Fruit fly (Drosophila melanogaster) whole organism, embryonic: Measurements from ENCODE around the gene CG7627.

Experiments
- CG10979 ChIP-seq: fragments of 200-800 bp; sonication (Bioruptor generic); optimal IDR thresholded peaks from 2 replicates; lab custom pipeline; 2018; ENCODE audit warnings: missing biosample characterization, mild to moderate bottlenecking, missing genetic modification characterization, moderate library complexity
- CG11247 ChIP-seq: fragments of 200-800 bp; sonication (Bioruptor generic); IDR thresholded peaks from 2 replicates; pipeline ENCODE4 v1.3.6; 2022; ENCODE audit warnings: missing biosample characterization, missing genetic modification characterization
- CG11456 ChIP-seq: fragments of 200-800 bp; sonication (Bioruptor generic); IDR thresholded peaks from 3 replicates; pipeline ENCODE4 v1.3.6; 2022; ENCODE audit warnings: missing biosample characterization, missing genetic modification characterization
- CG11696 ChIP-seq: fragments of 200-800 bp; sonication (Bioruptor generic); IDR thresholded peaks from 2 replicates; pipeline ENCODE4 v1.3.6; 2022; ENCODE audit warnings: missing biosample characterization, missing genetic modification characterization
- CG12219 ChIP-seq: fragments of 200-800 bp; sonication (Bioruptor generic); optimal IDR thresholded peaks from 3 replicates; lab custom pipeline; 2018; ENCODE audit warnings: missing biosample characterization, mild to moderate bottlenecking, missing genetic modification characterization
- CG14014 ChIP-seq: fragments of 200-800 bp; sonication (Bioruptor generic); IDR thresholded peaks from 2 replicates; pipeline ENCODE4 v1.3.6; 2022; ENCODE audit warnings: missing biosample characterization, missing genetic modification characterization
- CG15479 ChIP-seq: fragments of 200-800 bp; sonication (Bioruptor generic); optimal IDR thresholded peaks from 3 replicates; lab custom pipeline; 2019; ENCODE audit warnings: missing biosample characterization, mild to moderate bottlenecking, missing genetic modification characterization, moderate library complexity
- CG1603 ChIP-seq: fragments of 200-800 bp; sonication (Bioruptor generic); optimal IDR thresholded peaks from 2 replicates; lab custom pipeline; 2019; ENCODE audit warnings: missing biosample characterization, mild to moderate bottlenecking, missing genetic modification characterization, moderate library complexity
- CG17385 ChIP-seq: fragments of 200-800 bp; sonication (Bioruptor generic); optimal IDR thresholded peaks from 3 replicates; lab custom pipeline; 2018; ENCODE audit warnings: missing biosample characterization, mild to moderate bottlenecking, missing genetic modification characterization
- CG1792 ChIP-seq: fragments of 200-800 bp; sonication (Bioruptor generic); optimal IDR thresholded peaks from 2 replicates; lab custom pipeline; 2016; ENCODE audit warnings: missing biosample characterization, missing genetic modification characterization
- CG1832 ChIP-seq: fragments of 200-800 bp; sonication (Bioruptor generic); optimal IDR thresholded peaks from 2 replicates; lab custom pipeline; 2017; ENCODE audit warnings: missing biosample characterization, mild to moderate bottlenecking, missing genetic modification characterization, inconsistent platforms
- CG18476 ChIP-seq: fragments of 200-800 bp; sonication (Bioruptor generic); optimal IDR thresholded peaks from 2 replicates; lab custom pipeline; 2016; ENCODE audit warnings: missing biosample characterization, mild to moderate bottlenecking, missing genetic modification characterization
- CG18619 ChIP-seq: fragments of 200-800 bp; sonication (Bioruptor generic); optimal IDR thresholded peaks from 3 replicates; lab custom pipeline; 2017; ENCODE audit warnings: missing biosample characterization, mild to moderate bottlenecking, missing genetic modification characterization
- CG2712 ChIP-seq: fragments of 200-800 bp; optimal IDR thresholded peaks from 3 replicates; lab custom pipeline; 2019; ENCODE audit warnings: missing biosample characterization, mild to moderate bottlenecking, missing genetic modification characterization, moderate library complexity
- CG3281 ChIP-seq: fragments of 200-800 bp; sonication (Bioruptor generic); optimal IDR thresholded peaks from 3 replicates; lab custom pipeline; 2017; ENCODE audit warnings: missing biosample characterization, mild to moderate bottlenecking, missing genetic modification characterization
- CG3407 ChIP-seq: fragments of 200-800 bp; sonication (Bioruptor generic); optimal IDR thresholded peaks from 2 replicates; lab custom pipeline; 2018; ENCODE audit warnings: missing biosample characterization, mild to moderate bottlenecking, missing genetic modification characterization
- CG42726 ChIP-seq: fragments of 200-800 bp; sonication (Bioruptor generic); IDR thresholded peaks from 2 replicates; pipeline ENCODE4 v1.3.6; 2022; ENCODE audit warnings: missing biosample characterization, missing genetic modification characterization; ENCODE audit not compliant: partially characterized antibody
- CG4328 ChIP-seq: fragments of 200-800 bp; sonication (Bioruptor generic); optimal IDR thresholded peaks from 3 replicates; lab custom pipeline; 2017; ENCODE audit warnings: missing biosample characterization, missing genetic modification reagents, missing genetic modification characterization
- CG43689 ChIP-seq: fragments of 200-800 bp; sonication (Bioruptor generic); IDR thresholded peaks from 2 replicates; pipeline ENCODE4 v1.3.6; 2022; ENCODE audit warnings: missing biosample characterization, missing genetic modification characterization
- CG4820 ChIP-seq: fragments of 200-800 bp; sonication (Bioruptor generic); optimal IDR thresholded peaks from 3 replicates; lab custom pipeline; 2016; ENCODE audit warnings: missing biosample characterization, missing genetic modification characterization
- CG6765 ChIP-seq: fragments of 200-800 bp; sonication (Bioruptor generic); optimal IDR thresholded peaks from 3 replicates; lab custom pipeline; 2017; ENCODE audit warnings: missing biosample characterization, mild to moderate bottlenecking, missing genetic modification characterization
- CG7786 ChIP-seq: fragments of 200-800 bp; sonication (Bioruptor generic); optimal IDR thresholded peaks from 2 replicates; lab custom pipeline; 2016; ENCODE audit warnings: missing biosample characterization, missing genetic modification characterization
- CG7839 ChIP-seq: fragments of 200-800 bp; sonication (Bioruptor generic); optimal IDR thresholded peaks from 3 replicates; lab custom pipeline; 2018; ENCODE audit warnings: missing biosample characterization, mild to moderate bottlenecking, missing genetic modification characterization, moderate library complexity
- CG8089 ChIP-seq: fragments of 200-800 bp; sonication (Bioruptor generic); optimal IDR thresholded peaks from 3 replicates; lab custom pipeline; 2016; ENCODE audit warnings: missing biosample characterization, missing genetic modification characterization
- CG8281 ChIP-seq: fragments of 200-800 bp; sonication (Bioruptor generic); optimal IDR thresholded peaks from 2 replicates; lab custom pipeline; 2018; ENCODE audit warnings: missing biosample characterization, mild to moderate bottlenecking, missing genetic modification characterization, moderate library complexity
- CG9437 ChIP-seq: fragments of 200-800 bp; sonication (Bioruptor generic); optimal IDR thresholded peaks from 2 replicates; lab custom pipeline; 2018; ENCODE audit warnings: missing biosample characterization, mild to moderate bottlenecking, missing genetic modification characterization
- E2f1 ChIP-seq: fragments of 200-800 bp; sonication (Bioruptor generic); IDR thresholded peaks from 2 replicates; pipeline ENCODE4 v1.3.6; 2022; ENCODE audit warnings: missing biosample characterization, missing genetic modification characterization
- H2.0 ChIP-seq: fragments of 200-800 bp; sonication (Bioruptor generic); IDR thresholded peaks from 2 replicates; pipeline ENCODE4 v1.3.6; 2022; ENCODE audit warnings: missing biosample characterization, missing genetic modification characterization
- HLH4C ChIP-seq: fragments of 200-800 bp; sonication (Bioruptor generic); IDR thresholded peaks from 3 replicates; pipeline ENCODE4 v1.3.6; 2022; ENCODE audit warnings: missing biosample characterization, missing genetic modification characterization; ENCODE audit not compliant: partially characterized antibody
- Hr51 ChIP-seq, 2 experiments: fragments of 200-800 bp; sonication (Bioruptor generic); optimal IDR thresholded peaks; 2 replicates in 1 of 2; 3 replicates in 1 of 2; lab custom pipeline; 2016 to 2018; ENCODE audit warnings: missing biosample characterization in 2 of 2, missing genetic modification characterization in 2 of 2, mild to moderate bottlenecking in 1 of 2, moderate library complexity in 1 of 2
- Nf-YA ChIP-seq: fragments of 200-800 bp; sonication (Bioruptor generic); IDR thresholded peaks from 2 replicates; pipeline ENCODE4 v1.3.6; 2022; ENCODE audit warnings: missing biosample characterization, missing genetic modification characterization
- Nf-YB ChIP-seq: fragments of 200-800 bp; sonication (Bioruptor generic); optimal IDR thresholded peaks from 3 replicates; lab custom pipeline; 2019; ENCODE audit warnings: missing biosample characterization, mild to moderate bottlenecking, missing genetic modification characterization, moderate library complexity
- Rfx ChIP-seq: fragments of 200-800 bp; sonication (Bioruptor generic); IDR thresholded peaks from 2 replicates; pipeline ENCODE4 v1.3.6; 2022; ENCODE audit warnings: missing biosample characterization, missing genetic modification characterization
- Scr ChIP-seq: fragments of 200-800 bp; sonication (Bioruptor generic); IDR thresholded peaks from 2 replicates; pipeline ENCODE4 v1.3.6; 2022; ENCODE audit warnings: missing biosample characterization, missing genetic modification characterization; ENCODE audit not compliant: partially characterized antibody
- ara ChIP-seq: fragments of 200-800 bp; sonication (Bioruptor generic); IDR thresholded peaks from 2 replicates; pipeline ENCODE4 v1.3.6; 2022; ENCODE audit warnings: missing biosample characterization, missing genetic modification characterization
- crp ChIP-seq, 2 experiments: fragments of 200-800 bp; sonication (Bioruptor generic); optimal IDR thresholded peaks; 2 replicates in 1 of 2; 3 replicates in 1 of 2; lab custom pipeline; 2017; ENCODE audit warnings: missing biosample characterization in 2 of 2, missing genetic modification characterization in 2 of 2, mild to moderate bottlenecking in 1 of 2, moderate library complexity in 1 of 2
- cwo ChIP-seq: fragments of 200-800 bp; sonication (Bioruptor generic); optimal IDR thresholded peaks from 3 replicates; lab custom pipeline; 2017; ENCODE audit warnings: missing biosample characterization, missing genetic modification characterization, mild to moderate bottlenecking, moderate library complexity, missing genetic modification reagents
- eyg ChIP-seq: fragments of 200-800 bp; sonication (Bioruptor generic); optimal IDR thresholded peaks from 3 replicates; lab custom pipeline; 2016; ENCODE audit warnings: missing biosample characterization, missing genetic modification characterization
- ftz-f1 ChIP-seq: fragments of 200-800 bp; sonication (Bioruptor generic); optimal IDR thresholded peaks from 2 replicates; lab custom pipeline; 2016; ENCODE audit warnings: missing biosample characterization, missing genetic modification characterization
- gem ChIP-seq: fragments of 200-800 bp; sonication (Bioruptor generic); optimal IDR thresholded peaks from 2 replicates; lab custom pipeline; 2019; ENCODE audit warnings: missing biosample characterization, mild to moderate bottlenecking, missing genetic modification characterization, moderate library complexity
- her ChIP-seq: fragments of 200-800 bp; sonication (Bioruptor generic); optimal IDR thresholded peaks from 2 replicates; lab custom pipeline; 2016; ENCODE audit warnings: missing biosample characterization, missing genetic modification characterization
- mld ChIP-seq: fragments of 200-800 bp; sonication (Bioruptor generic); IDR thresholded peaks from 3 replicates; pipeline ENCODE4 v1.3.6; 2022; ENCODE audit warnings: missing biosample characterization, missing genetic modification characterization; ENCODE audit not compliant: partially characterized antibody
- pan ChIP-seq, 4 experiments: fragments of >200 bp in 3 of 4; fragments of 200-800 bp in 1 of 4; sonication (Bioruptor generic) in 1 of 4; optimal IDR thresholded peaks in 3 of 4; IDR thresholded peaks in 1 of 4; 2 replicates each; pipeline versions ENCODE4 v1.3.6 to Lab custom; 2017 to 2022; ENCODE audit warnings: missing biosample characterization in 2 of 4, missing genetic modification characterization in 2 of 4, mixed read lengths in 1 of 4
- row ChIP-seq: fragments of 200-800 bp; sonication (Bioruptor generic); IDR thresholded peaks from 3 replicates; pipeline ENCODE4 v1.3.6; 2022; ENCODE audit warnings: missing biosample characterization, missing genetic modification characterization
- sqz ChIP-seq: fragments of 200-800 bp; sonication (Bioruptor generic); optimal IDR thresholded peaks from 3 replicates; lab custom pipeline; 2018; ENCODE audit warnings: missing biosample characterization, mild to moderate bottlenecking, missing genetic modification characterization
- zen ChIP-seq: fragments of 200-800 bp; sonication (Bioruptor generic); optimal IDR thresholded peaks from 3 replicates; lab custom pipeline; 2018; ENCODE audit warnings: missing biosample characterization, mild to moderate bottlenecking, missing genetic modification characterization, moderate library complexity

Gene CG7627

dm6 chr2L:8403286-8404270, 41.3 kb upstream of the CG7627 start, which contains the start of gene emb (continued):
- TF ChIP-seq CG7786 (GFP tag; lab: Kevin White, UChicago) (peak; percentile 50), CG3407 (GFP tag; lab: Kevin White, UChicago) (no peak), ara (GFP tag; lab: Robert Waterston, UW) (peak; percentile 42; the same call in 1 of the 2 replicates), CG3281 (GFP tag; lab: Kevin White, UChicago) (peak; percentile 73), CG43689 (GFP tag; lab: Robert Waterston, UW) (no peak), Hr51 (GFP tag; optimal IDR thresholded peaks at IDR 0.05; lab: Kevin White, UChicago) (peak in 1 of 2 experiments; percentile 15), Rfx (GFP tag; lab: Robert Waterston, UW) (peak; percentile 69), CG8281 (tag; lab: Kevin White, UChicago) (no peak), CG11247 (peak; percentile 37; the same call in 1 of the 2 replicates), H2.0 (0 out of 2 replicates have a peak, but pooled peaks have one; percentile 22), her (GFP tag; lab: Kevin White, UChicago) (peak; percentile 38), CG10979 (tag; lab: Kevin White, UChicago) (peak; percentile 11), CG42726 (GFP tag; lab: Robert Waterston, UW) (peak; percentile 88), CG4820 (peak; percentile 48), Scr (GFP tag; lab: Robert Waterston, UW) (peak; percentile 94), CG6765 (no peak), CG2712 (tag; lab: Kevin White, UChicago) (peak; percentile 68), CG4328 (GFP tag; lab: Kevin White, UChicago) (peak; percentile 40), CG1832 (GFP tag; lab: Kevin White, UChicago) (no peak), CG7839 (tag; lab: Kevin White, UChicago) (no peak), CG11456 (GFP tag; lab: Robert Waterston, UW) (peak; percentile 26; the same call in 2 of the 3 replicates), CG18619 (peak; percentile 15), CG1603 (tag; lab: Kevin White, UChicago) (peak; percentile 85), pan (optimal IDR thresholded peaks at IDR 0.05; lab: Kevin White, UChicago) (no peak), pan (GFP tag; optimal IDR thresholded peaks at IDR 0.05 in 1 of 2, IDR thresholded peaks at IDR 0.05 in 1 of 2) (peak in 1 of 2 experiments; percentile 42), CG12219 (GFP tag; lab: Kevin White, UChicago) (peak; percentile 0), eyg (GFP tag; lab: Kevin White, UChicago) (peak; percentile 29), Nf-YA (no peak), CG1792 (GFP tag; lab: Kevin White, UChicago) (peak; percentile 32), E2f1 (GFP tag; lab: Robert Waterston, UW) (no peak), sqz (GFP tag; lab: Kevin White, UChicago) (peak; percentile 67), CG9437 (peak; percentile 68), crp (GFP tag; optimal IDR thresholded peaks at IDR 0.05; lab: Kevin White, UChicago) (peak in 1 of 2 experiments; percentile 21), row (GFP tag; lab: Robert Waterston, UW) (peak; percentile 76), CG8089 (GFP tag; lab: Kevin White, UChicago) (peak; percentile 43), Nf-YB (GFP tag; lab: Kevin White, UChicago) (no peak), CG15479 (GFP tag; lab: Kevin White, UChicago) (no peak), CG11696 (GFP tag; lab: Robert Waterston, UW) (no peak), cwo (no peak), CG18476 (GFP tag; lab: Kevin White, UChicago) (peak; percentile 41), gem (tag; lab: Kevin White, UChicago) (no peak), mld (GFP tag; lab: Robert Waterston, UW) (peak; percentile 99), ftz-f1 (GFP tag; lab: Kevin White, UChicago) (peak; percentile 19), CG17385 (GFP tag; lab: Kevin White, UChicago) (peak; percentile 85), HLH4C (GFP tag; lab: Robert Waterston, UW) (peak; percentile 100), zen (tag; lab: Kevin White, UChicago) (peak; percentile 77), CG14014 (GFP tag; lab: Robert Waterston, UW) (0 out of 2 replicates have a peak, but pooled peaks have one; percentile 19)
